Worm (Caenorhabditis elegans) whole organism, late embryonic: ENCODE measurements around the gene madd-3.

ENCODE experiments used
- ceh-2 ChIP-seq: sonication (generic microtip); optimal IDR thresholded peaks from 2 replicates; lab custom pipeline; 2016; ENCODE audit warnings: missing genotype, missing genetic modification characterization, missing compliant biosample characterization
- eyg-1 ChIP-seq: sonication (generic microtip); optimal IDR thresholded peaks from 2 replicates; lab custom pipeline; 2016; ENCODE audit warnings: missing genotype, missing genetic modification characterization, missing compliant biosample characterization
- fkh-10 ChIP-seq: fragments of 150-350 bp; optimal IDR thresholded peaks from 2 replicates; lab custom pipeline; 2014; ENCODE audit warnings: missing biosample characterization, missing genetic modification reagents, missing genetic modification characterization
- lin-11 ChIP-seq: fragments of 200-800 bp; sonication (Bioruptor generic); optimal IDR thresholded peaks from 2 replicates; lab custom pipeline; 2018; ENCODE audit warnings: mild to moderate bottlenecking, missing genetic modification characterization, missing compliant biosample characterization
- madf-2 ChIP-seq: sonication (generic microtip); optimal IDR thresholded peaks from 2 replicates; lab custom pipeline; 2017; ENCODE audit warnings: missing genetic modification characterization, missing compliant biosample characterization
- nhr-232 ChIP-seq: sonication (generic microtip); optimal IDR thresholded peaks from 2 replicates; lab custom pipeline; 2016; ENCODE audit warnings: missing genetic modification characterization, missing compliant biosample characterization
- tbx-7 ChIP-seq: sonication (generic microtip); optimal IDR thresholded peaks from 2 replicates; lab custom pipeline; 2016; ENCODE audit warnings: missing genotype, missing genetic modification characterization, missing compliant biosample characterization
- unc-55 ChIP-seq: sonication (generic microtip); optimal IDR thresholded peaks from 2 replicates; lab custom pipeline; 2017; ENCODE audit warnings: missing biosample characterization, missing genetic modification reagents, missing genetic modification characterization
- zip-5 ChIP-seq: sonication (generic microtip); optimal IDR thresholded peaks from 2 replicates; lab custom pipeline; 2016; ENCODE audit warnings: missing genetic modification characterization, missing compliant biosample characterization

DNA sequence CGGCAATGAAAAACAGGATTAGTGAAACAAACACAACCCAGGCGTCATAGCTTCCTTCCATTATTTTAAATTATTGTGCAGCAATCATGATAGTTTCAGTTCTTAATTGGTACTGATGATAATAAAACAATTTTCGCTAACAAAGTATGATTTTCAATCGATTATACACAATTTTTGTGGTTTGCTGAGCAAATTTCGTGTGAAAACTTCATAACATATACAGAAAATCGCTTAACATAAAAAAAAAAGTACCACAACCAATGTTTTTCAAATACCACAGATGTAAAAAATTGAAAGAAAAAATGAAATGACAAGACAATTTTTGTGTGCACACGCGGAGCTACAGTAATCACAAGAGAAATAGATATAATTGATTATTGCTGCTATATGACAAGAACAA lies 11.2 kb upstream of the madd-3 start, which contains the start of gene gphr-2:
- no peak for TF ChIP-seq lin-11 (tag; lab: Kevin White, UChicago)
- TF ChIP-seq tbx-7 (tag; lab: Kevin White, UChicago), result no peak
- TF ChIP-seq nhr-232, result no peak
- no peak for TF ChIP-seq fkh-10 (GFP tag; lab: Kevin White, UChicago)
- TF ChIP-seq unc-55, result no peak
- TF ChIP-seq madf-2 (tag; lab: Kevin White, UChicago), result no peak
- no peak for TF ChIP-seq eyg-1 (tag; lab: Kevin White, UChicago)
- no peak for TF ChIP-seq ceh-2 (tag; lab: Kevin White, UChicago)
- TF ChIP-seq zip-5, result no peak
